Worm (Caenorhabditis elegans) whole organism, young adult: ENCODE data around the gene ugt-30.

Experiments used
- F49E8.2 ChIP-seq: sonication (generic microtip); optimal IDR thresholded peaks from 3 replicates; lab custom pipeline; 2017; ENCODE audit warnings: missing genetic modification characterization, mild to moderate bottlenecking, missing compliant biosample characterization, antibody characterized with exemption, moderate library complexity; ENCODE audit not compliant: insufficient read depth
- ama-1 ChIP-seq, 3 experiments: fragments of 150-350 bp in 1 of 3; sonication (generic microtip) in 2 of 3; optimal IDR thresholded peaks; 2 replicates each; lab custom pipeline; 2014 to 2018; ENCODE audit warnings: missing biosample characterization in 2 of 3, missing genetic modification characterization in 2 of 3, missing genetic modification reagents in 2 of 3
- hmg-1.2 ChIP-seq: fragments of 200-800 bp; sonication (Bioruptor generic); IDR thresholded peaks from 2 replicates; pipeline ENCODE4 v1.3.6; 2022; ENCODE audit warnings: missing genetic modification reagents, missing genetic modification characterization, missing compliant biosample characterization
- lsy-27 ChIP-seq: sonication (generic microtip); optimal IDR thresholded peaks from 2 replicates; lab custom pipeline; 2017; ENCODE audit warnings: missing genetic modification characterization, mild to moderate bottlenecking, missing compliant biosample characterization, antibody characterized with exemption, missing genotype, borderline replicate concordance; ENCODE audit not compliant: insufficient read depth
- nfya-1 ChIP-seq: sonication (generic microtip); optimal IDR thresholded peaks from 2 replicates; lab custom pipeline; 2017; ENCODE audit warnings: antibody characterized with exemption, missing compliant biosample characterization, missing genetic modification characterization, borderline replicate concordance; ENCODE audit not compliant: insufficient read depth
- nhr-120 ChIP-seq: fragments of 200-800 bp; sonication (Bioruptor generic); IDR thresholded peaks from 2 replicates; pipeline ENCODE4 v1.3.6; 2022; ENCODE audit warnings: missing genetic modification characterization, missing compliant biosample characterization
- pha-4 ChIP-seq: fragments of 150-350 bp; sonication (generic microtip); optimal IDR thresholded peaks from 2 replicates; lab custom pipeline; 2014; ENCODE audit warnings: missing biosample characterization, missing genetic modification reagents, missing genetic modification characterization
- unc-130 ChIP-seq: sonication (generic microtip); optimal IDR thresholded peaks from 2 replicates; lab custom pipeline; 2016; ENCODE audit warnings: missing genetic modification reagents, missing genetic modification characterization, missing compliant biosample characterization
- unc-62 ChIP-seq: fragments of 150-350 bp; optimal IDR thresholded peaks from 2 replicates; lab custom pipeline; 2014; ENCODE audit warnings: missing biosample characterization, missing genetic modification reagents, missing genetic modification characterization
- xnd-1 ChIP-seq: sonication (generic microtip); optimal IDR thresholded peaks from 2 replicates; lab custom pipeline; 2016; ENCODE audit warnings: missing genotype, missing genetic modification reagents, missing genetic modification characterization, missing compliant biosample characterization
- zfh-2 ChIP-seq: fragments of 200-800 bp; sonication (Bioruptor generic); conservative IDR thresholded peaks from 2 replicates; pipeline ENCODE4 v1.3.6; 2022; ENCODE audit warnings: missing genetic modification reagents, missing genetic modification characterization, missing compliant biosample characterization

ce11 chrV:15127413-15127812 lies 2.4 kb upstream of the ugt-30 start, which contains the start of gene srj-27:
- no peak for TF ChIP-seq zfh-2 (GFP tag; lab: Robert Waterston, UW)
- no peak for TF ChIP-seq ama-1 (optimal IDR thresholded peaks at IDR 0.05; lab: Kevin White, UChicago)
- TF ChIP-seq ama-1 (GFP tag; optimal IDR thresholded peaks at IDR 0.05; lab: Kevin White, UChicago) = no peak
- TF ChIP-seq lsy-27 = no peak
- TF ChIP-seq nfya-1 = no peak
- TF ChIP-seq pha-4 (tag; lab: Kevin White, UChicago) = no peak
- no peak for TF ChIP-seq unc-62
- TF ChIP-seq hmg-1.2 = no peak
- TF ChIP-seq nhr-120 = no peak
- no peak for TF ChIP-seq xnd-1 (tag; lab: Kevin White, UChicago)
- no peak for TF ChIP-seq unc-130 (GFP tag; lab: Kevin White, UChicago)
- TF ChIP-seq F49E8.2 (tag; lab: Kevin White, UChicago) = no peak
